Fruit fly (Drosophila melanogaster) whole organism, wandering third instar larva: ENCODE results near the gene CG13705.

Source experiments
- CG9705 ChIP-seq: fragments of 200-800 bp; sonication (Bioruptor generic); optimal IDR thresholded peaks from 2 replicates; lab custom pipeline; 2018; ENCODE audit warnings: missing biosample characterization, mild to moderate bottlenecking, missing genetic modification characterization
- CrebA ChIP-seq: fragments of 200-800 bp; sonication (Bioruptor generic); optimal IDR thresholded peaks from 2 replicates; lab custom pipeline; 2016; ENCODE audit warnings: missing biosample characterization, mild to moderate bottlenecking, missing genetic modification characterization, borderline replicate concordance
- Dfd ChIP-seq: fragments of >200 bp; optimal IDR thresholded peaks from 2 replicates; lab custom pipeline; 2017; ENCODE audit warnings: missing biosample characterization, missing genetic modification characterization
- Hnf4 ChIP-seq: fragments of 200-800 bp; sonication (Bioruptor generic); optimal IDR thresholded peaks from 2 replicates; lab custom pipeline; 2016; ENCODE audit warnings: missing biosample characterization, mild to moderate bottlenecking, missing genetic modification characterization
- Hr78 ChIP-seq: fragments of >200 bp; optimal IDR thresholded peaks from 2 replicates; lab custom pipeline; 2017; ENCODE audit warnings: missing biosample characterization, missing genetic modification characterization
- OdsH ChIP-seq: fragments of 200-800 bp; sonication (Bioruptor generic); optimal IDR thresholded peaks from 2 replicates; lab custom pipeline; 2016; ENCODE audit warnings: missing biosample characterization, mild to moderate bottlenecking, missing genetic modification characterization
- br ChIP-seq: fragments of 200-800 bp; sonication (Bioruptor generic); optimal IDR thresholded peaks from 2 replicates; lab custom pipeline; 2016; ENCODE audit warnings: missing biosample characterization, missing genetic modification characterization
- fru ChIP-seq: fragments of 200-800 bp; sonication (Bioruptor generic); optimal IDR thresholded peaks from 3 replicates; lab custom pipeline; 2016; ENCODE audit warnings: missing biosample characterization, mild to moderate bottlenecking, missing genetic modification characterization
- jim ChIP-seq: fragments of 175-275, 200-325 bp; sonication (Bioruptor generic); optimal IDR thresholded peaks from 2 replicates; lab custom pipeline; 2016; ENCODE audit warnings: missing biosample characterization, mild to moderate bottlenecking, missing genetic modification characterization
- lola ChIP-seq: fragments of >200 bp; optimal IDR thresholded peaks from 2 replicates; lab custom pipeline; 2017; ENCODE audit warnings: missing biosample characterization, missing genetic modification characterization
- pan ChIP-seq: fragments of >200 bp; optimal IDR thresholded peaks from 2 replicates; lab custom pipeline; 2017
- psq ChIP-seq: fragments of 200-800 bp; sonication (Bioruptor generic); optimal IDR thresholded peaks from 3 replicates; lab custom pipeline; 2017; ENCODE audit warnings: missing biosample characterization, mild to moderate bottlenecking, missing genetic modification characterization, moderate library complexity
- tai ChIP-seq: sonication (Bioruptor generic); optimal IDR thresholded peaks from 2 replicates; lab custom pipeline; 2016; ENCODE audit warnings: missing biosample characterization, missing genetic modification characterization
- usp ChIP-seq: fragments of >200 bp; optimal IDR thresholded peaks from 2 replicates; lab custom pipeline; 2017; ENCODE audit warnings: missing biosample characterization, missing genetic modification characterization

dm6 chr3L:4929781-4930180 is 33.1 kb downstream of the CG13705 start:
- TF ChIP-seq pan (lab: Kevin White, UChicago), result no peak
- no peak for TF ChIP-seq lola (GFP tag; lab: Kevin White, UChicago)
- no peak for TF ChIP-seq br
- no peak for TF ChIP-seq Dfd
- no peak for TF ChIP-seq psq
- TF ChIP-seq usp (GFP tag; lab: Kevin White, UChicago), result no peak
- no peak for TF ChIP-seq tai (GFP tag; lab: Kevin White, UChicago)
- TF ChIP-seq OdsH (GFP tag; lab: Kevin White, UChicago), result no peak
- no peak for TF ChIP-seq CrebA
- no peak for TF ChIP-seq fru (GFP tag; lab: Kevin White, UChicago)
- TF ChIP-seq jim (GFP tag; lab: Kevin White, UChicago), result no peak
- TF ChIP-seq CG9705 (GFP tag; lab: Kevin White, UChicago), result no peak
- no peak for TF ChIP-seq Hr78 (GFP tag; lab: Kevin White, UChicago)
- no peak for TF ChIP-seq Hnf4
